Fruit fly (Drosophila melanogaster) whole organism, larva: ENCODE results near the gene Mst57Da.

Source experiments
- noc ChIP-seq: fragments of 200-800 bp; sonication (Bioruptor generic); optimal IDR thresholded peaks from 3 replicates; lab custom pipeline; 2019; ENCODE audit warnings: missing biosample characterization, mild to moderate bottlenecking, missing genetic modification characterization, moderate library complexity

Mst57Da gene

DNA sequence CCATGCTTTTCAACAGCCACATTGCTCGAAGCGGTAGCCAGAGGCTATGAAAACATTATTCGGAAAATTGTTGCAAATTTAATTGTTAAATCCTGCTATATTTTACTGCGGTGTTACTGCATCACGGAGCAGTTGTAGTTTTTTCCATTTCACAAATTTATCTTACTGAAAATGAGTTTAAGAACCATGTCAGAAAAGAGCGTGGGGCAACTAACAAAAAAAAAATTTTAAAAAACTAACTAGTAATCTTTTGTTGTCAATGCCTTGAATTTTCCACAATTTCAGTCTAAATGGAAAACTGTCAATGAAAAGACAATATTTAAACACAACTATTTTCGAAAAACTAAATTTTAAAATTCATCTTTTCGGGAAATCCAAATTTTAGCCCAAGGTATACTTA lies 20.9 kb downstream of the Mst57Da start, which contains the start of gene CG5024:
Gene CG5024, plus strand, starts transcription at position 301 of the 400 bp plus-strand sequence.
- TF ChIP-seq noc (tag; lab: Kevin White, UChicago): no peak

DNA sequence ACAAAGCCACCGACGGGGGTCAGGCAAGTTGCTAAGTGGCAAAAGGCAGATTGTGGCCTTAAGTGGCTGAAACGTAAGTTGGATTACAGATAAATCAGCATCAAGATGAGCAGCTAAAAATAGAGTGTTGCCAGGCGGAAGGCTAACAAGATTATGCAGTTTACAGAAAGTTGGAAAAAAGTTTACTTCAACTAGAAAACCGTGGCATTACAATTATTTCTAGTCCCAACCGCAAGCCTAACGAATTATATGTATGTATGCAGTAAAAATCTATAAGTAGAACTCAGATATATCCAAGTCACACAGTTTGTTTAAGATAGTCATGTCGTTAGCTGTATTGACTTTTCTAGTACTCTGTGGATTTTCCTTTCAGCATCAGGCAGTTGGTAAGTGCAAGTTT lies 25.6 kb downstream of the Mst57Da start, which contains the start of gene BG642167:
Gene BG642167, plus strand, starts transcription at position 301 of the 400 bp plus-strand sequence.
- TF ChIP-seq noc (tag; lab: Kevin White, UChicago): no peak

dm6 chr3R:25791807-25792206 lies 39.9 kb downstream of the Mst57Da start:
- TF ChIP-seq noc (tag; lab: Kevin White, UChicago): no peak

DNA sequence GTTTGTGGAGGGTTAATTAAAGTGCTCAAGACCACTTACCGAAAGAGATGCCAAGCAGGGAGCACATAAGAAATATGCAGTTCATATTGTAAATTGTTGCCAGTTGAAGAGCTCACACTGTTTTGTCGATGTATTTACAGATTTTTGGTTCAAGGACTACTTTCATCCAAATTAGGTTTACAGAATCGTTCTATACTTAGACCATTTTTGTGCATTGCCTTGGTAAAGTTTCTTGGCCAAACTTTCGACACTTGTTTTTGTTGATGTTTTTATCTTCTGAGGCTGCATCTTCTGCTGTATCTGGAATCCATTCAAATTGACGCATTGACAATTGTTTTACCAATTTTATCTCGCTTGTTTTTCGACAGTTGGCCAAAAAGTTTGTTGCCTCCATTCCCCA lies 41.3 kb downstream of the Mst57Da start, which contains the start of gene CG31093:
Gene CG31093, minus strand, starts transcription at position 101 of the 400 bp plus-strand sequence.
- no peak for TF ChIP-seq noc (tag; lab: Kevin White, UChicago)

DNA sequence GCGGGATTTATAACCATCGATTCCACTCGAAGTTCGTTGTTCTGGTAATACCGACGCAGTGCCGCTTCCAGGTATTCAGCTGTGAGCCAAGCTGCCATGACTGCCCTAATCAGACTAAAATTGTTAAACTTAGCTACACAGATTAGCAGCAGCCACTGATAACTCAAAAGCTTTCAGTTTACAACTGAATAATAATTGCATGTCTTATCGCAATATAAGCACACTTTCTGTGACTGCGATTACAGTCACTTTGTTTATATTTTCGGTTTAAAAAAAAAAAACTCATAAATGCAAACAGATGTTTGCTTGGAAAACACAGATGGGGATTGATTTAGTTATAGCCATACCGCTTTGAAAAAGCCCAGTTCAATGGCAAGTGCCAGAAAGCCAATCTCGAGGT lies 42.3 kb downstream of the Mst57Da start, which contains the start of gene CG31380:
Gene CG31380, minus strand, starts transcription at position 101 of the 400 bp plus-strand sequence.
- no peak for TF ChIP-seq noc (tag; lab: Kevin White, UChicago)

DNA sequence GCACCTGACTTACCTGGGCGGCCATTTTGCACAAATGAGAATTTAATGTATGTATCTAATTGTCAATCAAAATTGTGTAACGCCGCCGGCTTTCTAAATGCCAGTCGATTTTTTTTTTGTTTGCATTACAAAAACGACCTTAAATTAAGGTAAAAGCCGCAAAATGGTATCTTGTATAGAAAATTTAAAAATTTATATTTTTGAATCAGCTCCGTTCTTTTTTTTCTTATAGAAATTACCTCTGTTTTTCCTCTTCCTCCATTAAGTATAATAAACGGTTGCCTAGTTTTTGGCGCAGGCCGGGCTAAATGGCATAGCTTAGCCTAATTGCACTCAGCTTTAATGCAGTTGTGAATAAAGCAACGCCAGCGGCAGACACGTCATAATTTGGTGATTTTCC lies 44.5 kb downstream of the Mst57Da start, which contains the start of gene CG4960:
Gene CG4960, minus strand, starts transcription at position 101 of the 400 bp plus-strand sequence.
- no peak for TF ChIP-seq noc (tag; lab: Kevin White, UChicago)

DNA sequence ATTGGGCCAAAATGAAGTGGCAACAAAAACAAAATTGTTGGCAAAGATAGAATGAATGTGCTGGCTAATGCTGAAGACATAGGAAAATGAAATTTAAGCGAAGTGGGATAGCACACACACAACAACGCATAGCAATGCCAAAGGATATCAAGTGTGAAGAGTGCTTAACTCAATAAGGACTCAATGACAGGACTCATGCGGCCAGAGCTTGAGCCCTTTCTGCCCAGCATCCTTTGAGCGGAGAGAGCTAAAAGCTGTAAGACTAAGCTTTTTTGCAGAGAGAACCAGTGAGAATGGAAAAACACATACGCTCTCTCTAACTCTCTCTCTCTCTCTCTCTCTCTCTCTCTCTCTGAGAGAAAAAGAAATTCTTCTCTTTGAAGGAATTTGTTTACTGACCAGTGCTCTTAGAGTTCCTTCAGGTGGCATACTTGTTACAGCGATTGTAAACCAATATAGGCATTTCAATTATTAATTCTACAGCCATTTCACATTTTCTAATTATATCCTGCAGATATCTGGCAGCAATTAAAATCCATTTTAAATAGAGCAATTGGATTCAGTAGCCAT lies 48.8 kb downstream of the Mst57Da start:
- TF ChIP-seq noc (tag; lab: Kevin White, UChicago): no peak
